Worm (Caenorhabditis elegans): Measurements from ENCODE around the gene Y38E10A.1.

DNA sequence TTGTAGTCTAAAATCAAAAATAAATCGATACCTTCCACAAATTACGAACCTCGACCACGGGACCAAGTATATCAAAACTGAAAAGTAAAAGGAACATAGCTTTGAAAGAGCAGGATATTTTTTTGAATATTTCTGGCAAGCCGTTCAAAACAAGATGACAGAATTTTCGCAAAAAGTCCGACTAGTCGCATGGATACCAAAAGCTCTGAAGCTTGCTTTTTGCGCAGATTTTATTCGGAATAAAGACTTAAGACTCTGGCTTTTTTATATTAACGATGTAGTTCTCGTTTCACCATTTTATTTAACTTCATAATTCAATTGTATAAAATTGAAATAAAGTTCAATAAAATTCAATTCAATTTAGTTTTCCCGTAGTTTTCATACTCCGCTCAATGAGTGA lies 3.1 kb upstream of the Y38E10A.1 start, which contains the start of gene Y38E10A.2:
- TF ChIP-seq unc-62 (GFP tag; optimal IDR thresholded peaks at IDR 0.05) (no peak), nhr-237 (tag; optimal IDR thresholded peaks at IDR 0.05) (no peak), elt-3 (tag; optimal IDR thresholded peaks at IDR 0.05) (no peak)

All from whole organism, L2 larva.